Worm (Caenorhabditis elegans) whole organism, mixed stage, embryonic: ENCODE measurements around the gene lido-17.

Experiments used
- M03D4.4 ChIP-seq: sonication (generic microtip); optimal IDR thresholded peaks from 2 replicates; lab custom pipeline; 2017; ENCODE audit warnings: mild to moderate bottlenecking, missing genetic modification characterization, missing compliant biosample characterization
- bed-3 ChIP-seq: fragments of 200-800 bp; sonication (Bioruptor generic); optimal IDR thresholded peaks from 3 replicates; lab custom pipeline; 2018; ENCODE audit warnings: mild to moderate bottlenecking, missing genetic modification characterization, moderate library complexity, missing compliant biosample characterization
- blmp-1 ChIP-seq: fragments of 150-350 bp; optimal IDR thresholded peaks from 2 replicates; lab custom pipeline; 2014; ENCODE audit warnings: missing biosample characterization, missing genetic modification characterization
- ceh-39 ChIP-seq: fragments of 150-350 bp; optimal IDR thresholded peaks from 2 replicates; lab custom pipeline; 2014; ENCODE audit warnings: missing biosample characterization, missing genetic modification characterization
- ceh-43 ChIP-seq: fragments of 200-800 bp; sonication (Bioruptor generic); optimal IDR thresholded peaks from 2 replicates; lab custom pipeline; 2018; ENCODE audit warnings: mild to moderate bottlenecking, missing genetic modification characterization, moderate library complexity, missing compliant biosample characterization
- ceh-83 ChIP-seq: fragments of 200-800 bp; sonication (Bioruptor generic); optimal IDR thresholded peaks from 2 replicates; lab custom pipeline; 2018; ENCODE audit warnings: mild to moderate bottlenecking, missing genetic modification characterization, missing compliant biosample characterization
- ces-1 ChIP-seq: fragments of 150-350 bp; optimal IDR thresholded peaks from 2 replicates; lab custom pipeline; 2014; ENCODE audit warnings: missing biosample characterization, missing genetic modification reagents, missing genetic modification characterization
- cnd-1 ChIP-seq: fragments of 200-800 bp; sonication (Bioruptor generic); optimal IDR thresholded peaks from 2 replicates; lab custom pipeline; 2018; ENCODE audit warnings: mild to moderate bottlenecking, missing genetic modification characterization, missing compliant biosample characterization
- drap-1 ChIP-seq: fragments of 200-800 bp; sonication (Bioruptor generic); optimal IDR thresholded peaks from 3 replicates; lab custom pipeline; 2018; ENCODE audit warnings: mild to moderate bottlenecking, missing genetic modification characterization, missing compliant biosample characterization
- elt-1 ChIP-seq: sonication (generic microtip); optimal IDR thresholded peaks from 2 replicates; lab custom pipeline; 2017; ENCODE audit warnings: missing genetic modification characterization, mild to moderate bottlenecking, missing compliant biosample characterization, antibody characterized with exemption, moderate library complexity, borderline replicate concordance; ENCODE audit not compliant: insufficient read depth
- flh-1 ChIP-seq: fragments of 200-800 bp; sonication (Bioruptor generic); optimal IDR thresholded peaks from 2 replicates; lab custom pipeline; 2018; ENCODE audit warnings: mild to moderate bottlenecking, missing genetic modification characterization, moderate library complexity, missing compliant biosample characterization
- ham-2 ChIP-seq: fragments of 200-800 bp; sonication (Bioruptor generic); optimal IDR thresholded peaks from 2 replicates; lab custom pipeline; 2018; ENCODE audit warnings: mild to moderate bottlenecking, missing genetic modification characterization, missing compliant biosample characterization
- hlh-1 ChIP-seq: fragments of 150-350 bp; optimal IDR thresholded peaks from 2 replicates; lab custom pipeline; 2014; ENCODE audit warnings: missing biosample characterization, missing genetic modification reagents, missing genetic modification characterization
- lin-13 ChIP-seq: fragments of 150-350 bp; optimal IDR thresholded peaks from 2 replicates; lab custom pipeline; 2014; ENCODE audit warnings: missing biosample characterization, missing genetic modification characterization
- lin-32 ChIP-seq: fragments of 200-800 bp; sonication (Bioruptor generic); optimal IDR thresholded peaks from 2 replicates; lab custom pipeline; 2018; ENCODE audit warnings: mild to moderate bottlenecking, missing genetic modification characterization, missing compliant biosample characterization
- lsy-2 ChIP-seq: fragments of 150-350 bp; optimal IDR thresholded peaks from 2 replicates; lab custom pipeline; 2014; ENCODE audit warnings: missing biosample characterization, missing genetic modification characterization
- mab-5 ChIP-seq: fragments of 150-350 bp; optimal IDR thresholded peaks from 2 replicates; lab custom pipeline; 2014; ENCODE audit warnings: missing biosample characterization, missing genetic modification characterization
- mep-1 ChIP-seq: fragments of 150-350 bp; optimal IDR thresholded peaks from 2 replicates; lab custom pipeline; 2017; ENCODE audit warnings: missing biosample characterization, missing genetic modification reagents, missing genetic modification characterization, inconsistent platforms
- mls-2 ChIP-seq: sonication (generic microtip); optimal IDR thresholded peaks from 2 replicates; lab custom pipeline; 2016; ENCODE audit warnings: mild to moderate bottlenecking, missing genetic modification characterization, moderate library complexity, missing compliant biosample characterization
- nhr-12 ChIP-seq: fragments of 150-350 bp; optimal IDR thresholded peaks from 2 replicates; lab custom pipeline; 2014; ENCODE audit warnings: missing biosample characterization, missing genetic modification characterization
- nhr-2 ChIP-seq: fragments of 150-350 bp; optimal IDR thresholded peaks from 2 replicates; lab custom pipeline; 2014; ENCODE audit warnings: missing biosample characterization, missing genetic modification characterization
- nhr-28 ChIP-seq: fragments of 150-350 bp; optimal IDR thresholded peaks from 2 replicates; lab custom pipeline; 2014; ENCODE audit warnings: missing biosample characterization, missing genetic modification characterization
- nhr-76 ChIP-seq: sonication (generic microtip); optimal IDR thresholded peaks from 2 replicates; lab custom pipeline; 2017; ENCODE audit warnings: missing biosample characterization, missing genetic modification characterization
- pha-4 ChIP-seq: fragments of 150-350 bp; optimal IDR thresholded peaks from 2 replicates; lab custom pipeline; 2018; ENCODE audit warnings: missing biosample characterization, missing genetic modification reagents, missing genetic modification characterization
- sem-2 ChIP-seq: fragments of 200-800 bp; sonication (Bioruptor generic); optimal IDR thresholded peaks from 2 replicates; lab custom pipeline; 2018; ENCODE audit warnings: mild to moderate bottlenecking, missing genetic modification characterization, missing compliant biosample characterization
- snpc-4 ChIP-seq: fragments of 150-350 bp; optimal IDR thresholded peaks from 2 replicates; lab custom pipeline; 2014; ENCODE audit warnings: missing biosample characterization, missing genetic modification characterization
- tbx-8 ChIP-seq: fragments of 200-800 bp; sonication (Bioruptor generic); optimal IDR thresholded peaks from 2 replicates; lab custom pipeline; 2018; ENCODE audit warnings: mild to moderate bottlenecking, missing genetic modification characterization, moderate library complexity, missing compliant biosample characterization
- unc-39 ChIP-seq: fragments of 150-350 bp; optimal IDR thresholded peaks from 2 replicates; lab custom pipeline; 2014; ENCODE audit warnings: missing biosample characterization, missing genetic modification characterization
- unc-62 ChIP-seq: fragments of 150-350 bp; optimal IDR thresholded peaks from 2 replicates; lab custom pipeline; 2014; ENCODE audit warnings: missing biosample characterization, missing genetic modification reagents, missing genetic modification characterization
- zip-8 ChIP-seq: fragments of 150-350 bp; optimal IDR thresholded peaks from 2 replicates; lab custom pipeline; 2014; ENCODE audit warnings: missing biosample characterization, missing genetic modification characterization
- ztf-11 ChIP-seq: fragments of 150-350 bp; optimal IDR thresholded peaks from 2 replicates; lab custom pipeline; 2014; ENCODE audit warnings: missing biosample characterization, missing genetic modification characterization

Gene lido-17

DNA sequence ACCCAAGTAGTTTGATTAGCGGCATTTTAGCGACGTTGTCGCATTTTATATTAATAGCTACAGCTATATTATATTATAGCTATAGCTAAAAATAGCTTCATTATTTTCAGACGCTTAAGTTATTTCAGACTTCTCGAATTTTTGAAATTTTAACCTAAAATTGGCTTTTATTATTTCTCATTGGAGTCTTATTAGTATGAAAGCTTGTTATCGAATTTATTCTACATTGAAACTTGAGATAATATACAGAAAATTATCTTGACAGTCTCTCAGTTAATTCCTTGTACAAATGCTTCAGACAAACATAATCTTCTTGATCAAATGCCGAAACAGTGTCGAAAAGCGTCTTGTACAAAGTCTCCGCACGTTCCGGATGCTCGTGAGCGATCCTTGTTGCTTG lies 12.8 kb downstream of the lido-17 start, which contains the start of gene srh-48:
srh-48 (plus strand) TSS at position 301 of the 400 bp plus-strand sequence.
- TF ChIP-seq cnd-1 (tag; lab: Kevin White, UChicago) = no peak
- no peak for TF ChIP-seq mab-5 (tag; lab: Kevin White, UChicago)
- TF ChIP-seq nhr-76 (tag; lab: Kevin White, UChicago) = no peak
- no peak for TF ChIP-seq flh-1 (GFP tag; lab: Kevin White, UChicago)
- TF ChIP-seq ztf-11 = no peak
- TF ChIP-seq tbx-8 (GFP tag; lab: Kevin White, UChicago) = no peak
- TF ChIP-seq mep-1 (tag; lab: Kevin White, UChicago) = no peak
- no peak for TF ChIP-seq zip-8 (tag; lab: Kevin White, UChicago)

DNA sequence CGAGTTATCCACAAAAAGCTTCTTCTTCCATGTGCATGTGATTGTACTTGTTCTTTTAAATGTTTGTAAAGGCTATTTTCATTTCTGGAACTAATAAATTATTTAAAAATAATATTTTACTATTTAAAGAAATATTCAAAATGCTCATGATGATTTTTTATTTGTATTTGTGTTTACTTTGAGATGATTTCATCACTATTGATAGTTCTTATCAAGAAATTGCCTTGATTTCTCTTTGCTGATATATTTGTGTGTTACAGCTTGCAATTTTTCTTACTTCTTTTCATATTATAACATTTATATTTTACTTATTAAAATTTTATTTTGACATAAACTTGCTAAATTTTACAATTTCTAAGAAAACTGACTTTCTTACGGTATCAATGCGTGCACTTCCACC lies 14.4 kb downstream of the lido-17 start:
- TF ChIP-seq ztf-11 = no peak
- TF ChIP-seq nhr-12 (tag; lab: Kevin White, UChicago) = no peak
- TF ChIP-seq bed-3 (GFP tag; lab: Kevin White, UChicago) = no peak
- TF ChIP-seq sem-2 (GFP tag; lab: Kevin White, UChicago) = no peak
- no peak for TF ChIP-seq elt-1
- no peak for TF ChIP-seq mls-2 (tag; lab: Kevin White, UChicago)
- no peak for TF ChIP-seq ceh-43 (GFP tag; lab: Kevin White, UChicago)
- TF ChIP-seq hlh-1 (tag; lab: Kevin White, UChicago) = no peak
- no peak for TF ChIP-seq nhr-28 (tag; lab: Kevin White, UChicago)
- no peak for TF ChIP-seq M03D4.4
- no peak for TF ChIP-seq lin-13 (tag; lab: Kevin White, UChicago)
- no peak for TF ChIP-seq ces-1 (GFP tag; lab: Kevin White, UChicago)
- no peak for TF ChIP-seq unc-39
- no peak for TF ChIP-seq ham-2 (GFP tag; lab: Kevin White, UChicago)
- no peak for TF ChIP-seq blmp-1 (tag; lab: Kevin White, UChicago)
- no peak for TF ChIP-seq unc-62 (GFP tag; lab: Kevin White, UChicago)
- TF ChIP-seq pha-4 (tag; lab: Kevin White, UChicago) = no peak
- TF ChIP-seq mab-5 (tag; lab: Kevin White, UChicago) = no peak
- TF ChIP-seq snpc-4 (tag; lab: Kevin White, UChicago) = no peak

DNA sequence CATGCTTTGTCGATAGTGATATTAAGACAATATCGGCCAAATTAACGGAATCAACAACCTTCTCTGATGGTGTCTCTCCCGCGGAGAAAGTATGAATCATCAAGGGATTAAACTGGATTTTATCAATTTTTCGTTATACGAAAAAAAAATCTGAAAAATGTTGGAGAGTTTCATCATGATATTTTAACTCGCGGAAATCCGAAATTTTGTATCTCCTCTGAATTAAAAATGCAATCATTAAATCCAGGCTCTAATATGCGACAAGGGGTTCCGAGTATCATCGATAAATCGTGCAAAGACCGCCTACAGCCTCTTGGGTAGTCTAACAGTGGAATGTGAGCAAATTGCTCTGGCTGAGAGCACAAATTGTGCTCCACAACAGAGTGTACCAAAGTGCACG lies 15.5 kb downstream of the lido-17 start, which contains the start of gene C06C3.10:
C06C3.10 (minus strand) TSS at position 101 of the 400 bp plus-strand sequence.
- TF ChIP-seq lin-32 (no peak), ham-2 (GFP tag; lab: Kevin White, UChicago) (no peak), hlh-1 (tag; lab: Kevin White, UChicago) (no peak), nhr-28 (tag; lab: Kevin White, UChicago) (no peak), elt-1 (no peak), mab-5 (tag; lab: Kevin White, UChicago) (no peak), lin-13 (tag; lab: Kevin White, UChicago) (no peak), lsy-2 (tag; lab: Kevin White, UChicago) (no peak), zip-8 (tag; lab: Kevin White, UChicago) (no peak), unc-39 (no peak), ceh-83 (GFP tag; lab: Kevin White, UChicago) (no peak), nhr-12 (tag; lab: Kevin White, UChicago) (no peak), mep-1 (tag; lab: Kevin White, UChicago) (no peak), nhr-2 (tag; lab: Kevin White, UChicago) (no peak)

DNA sequence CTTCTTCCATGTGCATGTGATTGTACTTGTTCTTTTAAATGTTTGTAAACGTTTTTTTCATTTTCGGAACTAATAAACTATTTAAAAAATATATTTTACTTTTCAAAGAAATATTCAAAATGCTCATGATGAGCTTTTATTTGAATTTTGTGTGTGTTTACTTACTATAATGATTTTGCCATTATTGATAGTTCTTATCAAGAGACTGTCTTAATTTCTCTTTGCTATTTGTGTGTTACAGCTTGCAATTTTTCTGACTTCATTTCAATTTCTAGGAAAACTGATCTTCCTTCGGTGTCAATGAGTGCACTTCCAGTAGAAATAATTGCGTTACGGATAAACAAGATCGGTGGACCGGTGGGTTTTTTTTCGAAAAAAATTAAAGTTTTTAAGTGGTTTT lies 17.8 kb downstream of the lido-17 start, which contains the start of gene C06C3.12:
C06C3.12 (plus strand) TSS at position 301 of the 400 bp plus-strand sequence.
- no peak for TF ChIP-seq tbx-8 (GFP tag; lab: Kevin White, UChicago)
- TF ChIP-seq snpc-4 (tag; lab: Kevin White, UChicago) = no peak
- TF ChIP-seq drap-1 (GFP tag; lab: Kevin White, UChicago) = no peak
- no peak for TF ChIP-seq cnd-1 (tag; lab: Kevin White, UChicago)
- no peak for TF ChIP-seq mep-1 (tag; lab: Kevin White, UChicago)
- no peak for TF ChIP-seq ces-1 (GFP tag; lab: Kevin White, UChicago)

DNA sequence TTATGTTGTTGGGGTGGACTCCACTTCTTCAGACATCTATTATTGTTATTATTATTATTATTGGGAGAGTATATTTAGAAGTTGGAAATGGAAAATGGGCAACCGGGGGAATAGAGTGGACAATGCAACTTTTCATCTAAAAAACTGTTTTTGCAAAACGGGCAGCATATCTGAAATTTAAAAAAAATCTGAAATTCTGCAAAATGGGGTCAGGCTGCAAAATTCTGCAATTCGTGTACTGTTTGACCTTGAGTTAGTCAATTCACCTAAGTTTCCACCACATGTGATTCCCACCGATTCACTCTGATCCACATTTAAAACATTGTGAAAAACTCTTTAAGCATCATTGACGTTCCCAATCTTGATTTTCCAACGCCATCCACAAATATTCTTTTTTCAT lies 19.6 kb downstream of the lido-17 start, which contains the start of gene C06C3.4:
C06C3.4 (plus strand) TSS at position 301 of the 400 bp plus-strand sequence.
- TF ChIP-seq ceh-39 (no peak), nhr-28 (tag; lab: Kevin White, UChicago) (no peak)
